Worm (Caenorhabditis elegans) whole organism, young adult: ENCODE measurements around the gene svh-11.
A peak's percentile ranks its signal among the peaks of the same experiment; 100 is the strongest.

Source experiments
- B0336.3 ChIP-seq: fragments of 200-800 bp; sonication (Bioruptor generic); IDR thresholded peaks from 2 replicates; pipeline ENCODE4 v1.3.6; 2022; ENCODE audit warnings: missing genetic modification characterization, missing compliant biosample characterization
- D2030.7 ChIP-seq: fragments of 200-800 bp; sonication (Bioruptor generic); IDR thresholded peaks from 2 replicates; pipeline ENCODE4 v1.3.6; 2022; ENCODE audit warnings: missing genetic modification reagents, missing genetic modification characterization, missing compliant biosample characterization
- K11D2.4 ChIP-seq: fragments of 200-800 bp; sonication (Bioruptor generic); IDR thresholded peaks from 2 replicates; pipeline ENCODE4 v1.3.6; 2022; ENCODE audit warnings: missing genetic modification reagents, missing genetic modification characterization, missing compliant biosample characterization
- Y67H2A.10 ChIP-seq: fragments of 200-800 bp; sonication (Bioruptor generic); conservative IDR thresholded peaks from 2 replicates; pipeline ENCODE4 v1.3.6; 2022; ENCODE audit warnings: missing genetic modification reagents, missing genetic modification characterization, missing compliant biosample characterization
- aptf-3 ChIP-seq: fragments of 200-800 bp; sonication (Bioruptor generic); IDR thresholded peaks from 2 replicates; pipeline ENCODE4 v1.3.6; 2022; ENCODE audit warnings: missing genetic modification characterization, missing compliant biosample characterization
- athp-1 ChIP-seq: sonication (generic microtip); optimal IDR thresholded peaks from 2 replicates; lab custom pipeline; 2017; ENCODE audit warnings: mild to moderate bottlenecking, missing genetic modification characterization, missing compliant biosample characterization
- attf-5 ChIP-seq: fragments of 200-800 bp; sonication (Bioruptor generic); optimal IDR thresholded peaks from 2 replicates; lab custom pipeline; 2018; ENCODE audit warnings: mild to moderate bottlenecking, missing genetic modification characterization, missing compliant biosample characterization
- cebp-1 ChIP-seq, 2 experiments: fragments of 200-800 bp in 1 of 2; sonication (Bioruptor generic) in 1 of 2; sonication (generic microtip) in 1 of 2; IDR thresholded peaks in 1 of 2; optimal IDR thresholded peaks in 1 of 2; 2 replicates each; pipeline versions ENCODE4 v1.3.6 to Lab custom; 2017 to 2022; ENCODE audit warnings: missing compliant biosample characterization in 2 of 2, missing genetic modification characterization in 2 of 2, mild to moderate bottlenecking in 1 of 2, missing genetic modification reagents in 1 of 2, moderate library complexity in 1 of 2
- ceh-27 ChIP-seq: fragments of 200-800 bp; sonication (Bioruptor generic); optimal IDR thresholded peaks from 2 replicates; lab custom pipeline; 2018; ENCODE audit warnings: mild to moderate bottlenecking, missing genetic modification characterization, moderate library complexity, missing compliant biosample characterization
- ceh-40 ChIP-seq: fragments of 200-800 bp; sonication (Bioruptor generic); IDR thresholded peaks from 2 replicates; pipeline ENCODE4 v1.3.6; 2022; ENCODE audit warnings: missing genetic modification characterization, missing compliant biosample characterization
- ceh-58 ChIP-seq: fragments of 200-800 bp; sonication (Bioruptor generic); IDR thresholded peaks from 2 replicates; pipeline ENCODE4 v1.3.6; 2022; ENCODE audit warnings: missing genetic modification characterization, missing compliant biosample characterization
- dox-1 ChIP-seq: fragments of 200-800 bp; sonication (Bioruptor generic); IDR thresholded peaks from 2 replicates; pipeline ENCODE4 v1.3.6; 2022; ENCODE audit warnings: missing genetic modification reagents, missing genetic modification characterization, missing compliant biosample characterization
- egl-18 ChIP-seq: fragments of 200-800 bp; sonication (Bioruptor generic); IDR thresholded peaks from 2 replicates; pipeline ENCODE4 v1.3.6; 2022; ENCODE audit warnings: missing genetic modification reagents, missing genetic modification characterization, missing compliant biosample characterization
- egl-44 ChIP-seq: fragments of 200-800 bp; sonication (Bioruptor generic); IDR thresholded peaks from 2 replicates; pipeline ENCODE4 v1.3.6; 2022; ENCODE audit warnings: missing genetic modification reagents, missing genetic modification characterization, missing compliant biosample characterization
- egrh-3 ChIP-seq: fragments of 200-800 bp; sonication (Bioruptor generic); IDR thresholded peaks from 2 replicates; pipeline ENCODE4 v1.3.6; 2022; ENCODE audit warnings: missing genetic modification reagents, missing genetic modification characterization, missing compliant biosample characterization
- ets-4 ChIP-seq: fragments of 200-800 bp; sonication (Bioruptor generic); optimal IDR thresholded peaks from 2 replicates; lab custom pipeline; 2018; ENCODE audit warnings: mild to moderate bottlenecking, missing genetic modification characterization, missing compliant biosample characterization
- hlh-12 ChIP-seq: sonication (generic microtip); optimal IDR thresholded peaks from 2 replicates; lab custom pipeline; 2016; ENCODE audit warnings: missing genetic modification characterization, missing compliant biosample characterization
- hlh-26 ChIP-seq: fragments of 200-800 bp; sonication (Bioruptor generic); conservative IDR thresholded peaks from 2 replicates; pipeline ENCODE4 v1.3.6; 2022; ENCODE audit warnings: missing genetic modification reagents, missing genetic modification characterization, missing compliant biosample characterization
- hmg-1.2 ChIP-seq: fragments of 200-800 bp; sonication (Bioruptor generic); IDR thresholded peaks from 2 replicates; pipeline ENCODE4 v1.3.6; 2022; ENCODE audit warnings: missing genetic modification reagents, missing genetic modification characterization, missing compliant biosample characterization
- hrde-1 ChIP-seq: sonication (generic microtip); optimal IDR thresholded peaks from 2 replicates; lab custom pipeline; 2016; ENCODE audit warnings: missing genetic modification characterization, mild to moderate bottlenecking, missing compliant biosample characterization, moderate library complexity, missing genotype, missing genetic modification reagents, borderline replicate concordance
- lin-35 ChIP-seq, 3 experiments: fragments of 150-350 bp in 2 of 3; sonication (generic microtip) in 1 of 3; optimal IDR thresholded peaks; 2 replicates each; lab custom pipeline; 2014 to 2018; ENCODE audit warnings: missing biosample characterization in 3 of 3, missing genetic modification characterization in 3 of 3, missing genetic modification reagents in 3 of 3
- lsy-27 ChIP-seq: sonication (generic microtip); optimal IDR thresholded peaks from 2 replicates; lab custom pipeline; 2017; ENCODE audit warnings: missing genetic modification characterization, mild to moderate bottlenecking, missing compliant biosample characterization, antibody characterized with exemption, missing genotype, borderline replicate concordance; ENCODE audit not compliant: insufficient read depth
- madf-10 ChIP-seq: sonication (generic microtip); optimal IDR thresholded peaks from 2 replicates; lab custom pipeline; 2016; ENCODE audit warnings: mild to moderate bottlenecking, missing genetic modification characterization, missing compliant biosample characterization
- madf-6 ChIP-seq: fragments of 200-800 bp; sonication (Bioruptor generic); IDR thresholded peaks from 2 replicates; pipeline ENCODE4 v1.3.6; 2022; ENCODE audit warnings: missing genetic modification reagents, missing genetic modification characterization, missing compliant biosample characterization
- madf-8 ChIP-seq: fragments of 200-800 bp; sonication (Bioruptor generic); conservative IDR thresholded peaks from 2 replicates; pipeline ENCODE4 v1.3.6; 2022; ENCODE audit warnings: missing genetic modification reagents, missing genetic modification characterization, missing compliant biosample characterization
- mes-4 ChIP-seq: sonication (generic microtip); optimal IDR thresholded peaks from 2 replicates; lab custom pipeline; 2016; ENCODE audit warnings: missing genotype, missing genetic modification characterization, missing compliant biosample characterization
- mxl-1 ChIP-seq: sonication (generic microtip); optimal IDR thresholded peaks from 2 replicates; lab custom pipeline; 2016; ENCODE audit warnings: missing genetic modification characterization, missing compliant biosample characterization
- nfya-2 ChIP-seq: fragments of 200-800 bp; sonication (Bioruptor generic); IDR thresholded peaks from 2 replicates; pipeline ENCODE4 v1.3.6; 2022; ENCODE audit warnings: missing genetic modification reagents, missing genetic modification characterization, missing compliant biosample characterization
- nfyb-1 ChIP-seq: fragments of 200-800 bp; sonication (Bioruptor generic); IDR thresholded peaks from 2 replicates; pipeline ENCODE4 v1.3.6; 2022; ENCODE audit warnings: missing genetic modification reagents, missing genetic modification characterization, missing compliant biosample characterization
- nhr-179 ChIP-seq: sonication (generic microtip); optimal IDR thresholded peaks from 2 replicates; lab custom pipeline; 2016; ENCODE audit warnings: mild to moderate bottlenecking, missing genetic modification characterization, missing compliant biosample characterization
- nhr-27 ChIP-seq: fragments of 200-800 bp; sonication (Bioruptor generic); optimal IDR thresholded peaks from 2 replicates; lab custom pipeline; 2018; ENCODE audit warnings: mild to moderate bottlenecking, missing genetic modification characterization, moderate library complexity, missing compliant biosample characterization
- nhr-80 ChIP-seq: sonication (generic microtip); optimal IDR thresholded peaks from 2 replicates; lab custom pipeline; 2016; ENCODE audit warnings: missing genetic modification characterization, missing compliant biosample characterization
- nhr-90 ChIP-seq: sonication (generic microtip); optimal IDR thresholded peaks from 2 replicates; lab custom pipeline; 2016; ENCODE audit warnings: missing genotype, mild to moderate bottlenecking, missing genetic modification characterization, missing compliant biosample characterization
- pha-4 ChIP-seq: fragments of 150-350 bp; sonication (generic microtip); optimal IDR thresholded peaks from 2 replicates; lab custom pipeline; 2014; ENCODE audit warnings: missing biosample characterization, missing genetic modification reagents, missing genetic modification characterization
- repo-1 ChIP-seq: sonication (generic microtip); optimal IDR thresholded peaks from 2 replicates; lab custom pipeline; 2017; ENCODE audit warnings: mild to moderate bottlenecking, missing genetic modification characterization, missing compliant biosample characterization
- snpc-3.4 ChIP-seq: sonication (generic microtip); optimal IDR thresholded peaks from 2 replicates; lab custom pipeline; 2017; ENCODE audit warnings: missing genetic modification characterization, mild to moderate bottlenecking, missing compliant biosample characterization, antibody characterized with exemption, moderate library complexity, missing genotype, missing genetic modification reagents
- unc-130 ChIP-seq: sonication (generic microtip); optimal IDR thresholded peaks from 2 replicates; lab custom pipeline; 2016; ENCODE audit warnings: missing genetic modification reagents, missing genetic modification characterization, missing compliant biosample characterization
- zim-3 ChIP-seq: sonication (generic microtip); optimal IDR thresholded peaks from 2 replicates; lab custom pipeline; 2017; ENCODE audit warnings: mild to moderate bottlenecking, missing genetic modification characterization, moderate library complexity, missing compliant biosample characterization
- ztf-26 ChIP-seq: sonication (generic microtip); optimal IDR thresholded peaks from 2 replicates; lab custom pipeline; 2017; ENCODE audit warnings: missing genetic modification characterization, missing compliant biosample characterization

svh-11 gene

ce11 chrV:2218803-2219202 lies 11.9 kb downstream of the svh-11 start, which contains the start of gene nhr-56:
nhr-56 (plus strand) TSS chrV:2219004.
- TF ChIP-seq ceh-27 (GFP tag; lab: Kevin White, UChicago), result peak; percentile 17
- TF ChIP-seq snpc-3.4 (tag; lab: Kevin White, UChicago), result no peak
- no peak for TF ChIP-seq zim-3
- TF ChIP-seq hmg-1.2 (GFP tag; lab: Robert Waterston, UW), result peak; percentile 23; the same call in 1 of the 2 replicates
- peak; percentile 91 for TF ChIP-seq attf-5 (GFP tag; lab: Kevin White, UChicago)
- TF ChIP-seq cebp-1 (GFP tag; IDR thresholded peaks at IDR 0.05; lab: Robert Waterston, UW), result peak; percentile 94
- peak; percentile 98 for TF ChIP-seq cebp-1 (tag; optimal IDR thresholded peaks at IDR 0.05; lab: Kevin White, UChicago)
- peak; percentile 68 for TF ChIP-seq nhr-80 (tag; lab: Kevin White, UChicago)
- TF ChIP-seq, all 124 proteins: peak for 5

DNA sequence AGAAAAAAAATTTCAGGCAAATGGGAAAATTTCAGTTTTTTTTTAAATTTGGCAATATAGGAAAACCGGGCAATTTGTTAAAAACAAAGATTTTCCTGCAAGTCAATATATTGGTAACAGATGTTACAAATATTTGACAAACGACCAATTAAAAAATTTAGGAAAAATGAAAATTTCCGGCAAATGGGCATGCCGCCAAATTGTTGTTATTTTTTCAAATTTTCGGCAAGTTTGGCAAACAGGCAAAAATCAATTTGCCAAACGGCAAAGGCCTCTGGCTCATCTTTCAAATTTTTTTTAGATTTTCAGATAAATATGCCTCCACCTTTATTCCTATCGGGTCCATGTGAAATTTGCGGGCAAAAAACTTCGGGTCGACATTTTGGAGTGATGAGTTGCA lies 14.9 kb downstream of the svh-11 start, which contains the start of gene nhr-128:
nhr-128 (plus strand) TSS at position 301 of the 400 bp plus-strand sequence.
- TF ChIP-seq lin-35 (GFP tag; optimal IDR thresholded peaks at IDR 0.05; lab: Kevin White, UChicago) (no peak), repo-1 (no peak), madf-10 (no peak), D2030.7 (GFP tag; lab: Robert Waterston, UW) (no peak), egl-44 (GFP tag; lab: Robert Waterston, UW) (no peak), dox-1 (no peak), ztf-26 (tag; lab: Kevin White, UChicago) (no peak), mxl-1 (tag; lab: Kevin White, UChicago) (no peak), pha-4 (no peak), unc-130 (GFP tag; lab: Kevin White, UChicago) (no peak), madf-6 (no peak), hrde-1 (tag; lab: Kevin White, UChicago) (no peak), nhr-90 (tag; lab: Kevin White, UChicago) (no peak), Y67H2A.10 (no peak), zim-3 (no peak), madf-8 (GFP tag; lab: Robert Waterston, UW) (no peak), lsy-27 (tag; lab: Kevin White, UChicago) (no peak), K11D2.4 (no peak)

- TF ChIP-seq nhr-80 (tag; lab: Kevin White, UChicago) (no peak), lsy-27 (tag; lab: Kevin White, UChicago) (no peak), egrh-3 (no peak), nfya-2 (GFP tag; lab: Robert Waterston, UW) (no peak), mes-4 (no peak), zim-3 (no peak), athp-1 (no peak), B0336.3 (GFP tag; lab: Robert Waterston, UW) (no peak), nhr-179 (no peak), hlh-12 (tag; lab: Kevin White, UChicago) (no peak), ets-4 (GFP tag; lab: Kevin White, UChicago) (no peak), ceh-40 (GFP tag; lab: Robert Waterston, UW) (no peak), aptf-3 (GFP tag; lab: Robert Waterston, UW) (no peak), ceh-58 (GFP tag; lab: Robert Waterston, UW) (no peak), cebp-1 (GFP tag; IDR thresholded peaks at IDR 0.05; lab: Robert Waterston, UW) (no peak), cebp-1 (tag; optimal IDR thresholded peaks at IDR 0.05; lab: Kevin White, UChicago) (no peak), nfyb-1 (GFP tag; lab: Robert Waterston, UW) (no peak), egl-18 (GFP tag; lab: Robert Waterston, UW) (no peak), nhr-27 (tag; lab: Kevin White, UChicago) (no peak), hlh-26 (GFP tag; lab: Robert Waterston, UW) (no peak)
These were observed 18.2 kb downstream of the svh-11 start, which contains the start of gene nhr-103 for ce11 chrV:2225130-2225529. nhr-103 (plus strand) TSS chrV:2225430.
